Fruit fly (Drosophila melanogaster) S2 (cell line): ENCODE data around the gene Ugt303B2.

ENCODE experiments used
- CG8478 ChIP-seq: fragments of >200 bp; optimal IDR thresholded peaks from 2 replicates; lab custom pipeline; 2018
- CTCF ChIP-seq, 2 experiments: fragments of >200 bp; optimal IDR thresholded peaks; 2 replicates each; lab custom pipeline; 2018

The Ugt303B2 gene

dm6 chr3R:23508304-23508703 lies 30.4 kb downstream of the Ugt303B2 start:
- TF ChIP-seq CTCF (optimal IDR thresholded peaks at IDR 0.05; lab: Kevin White, UChicago) (no peak), CG8478 (lab: Kevin White, UChicago) (no peak)

dm6 chr3R:23507376-23507775 lies 31.3 kb downstream of the Ugt303B2 start, which contains the start of gene CG34289:
Gene CG34289, minus strand, starts transcription at chr3R:23507476.
- TF ChIP-seq CTCF (optimal IDR thresholded peaks at IDR 0.05; lab: Kevin White, UChicago): no peak
- no peak for TF ChIP-seq CG8478 (lab: Kevin White, UChicago)

dm6 chr3R:23504760-23505159 lies 33.9 kb downstream of the Ugt303B2 start:
- no peak for TF ChIP-seq CG8478 (lab: Kevin White, UChicago)
- TF ChIP-seq CTCF (optimal IDR thresholded peaks at IDR 0.05; lab: Kevin White, UChicago): no peak

dm6 chr3R:23503511-23503910 lies 35.2 kb downstream of the Ugt303B2 start:
- no peak for TF ChIP-seq CG8478 (lab: Kevin White, UChicago)

- TF ChIP-seq CTCF (optimal IDR thresholded peaks at IDR 0.05; lab: Kevin White, UChicago): no peak
- TF ChIP-seq CG8478 (lab: Kevin White, UChicago): no peak
These were observed 41.5 kb downstream of the Ugt303B2 start for dm6 chr3R:23497241-23497640.

dm6 chr3R:23496488-23496887 lies 42.2 kb downstream of the Ugt303B2 start:
- TF ChIP-seq CTCF (optimal IDR thresholded peaks at IDR 0.05; lab: Kevin White, UChicago): no peak
- TF ChIP-seq CG8478 (lab: Kevin White, UChicago): no peak

dm6 chr3R:23487201-23487600 lies 51.5 kb downstream of the Ugt303B2 start, which contains the start of gene Ir94h:
Gene Ir94h, plus strand, starts transcription at chr3R:23487501.
- no peak for TF ChIP-seq CG8478 (lab: Kevin White, UChicago)
- TF ChIP-seq CTCF (optimal IDR thresholded peaks at IDR 0.05; lab: Kevin White, UChicago): no peak
